Fruit fly (Drosophila melanogaster): ENCODE data around the gene CG14877.

Gene CG14877

dm6 chr3R:15922622-15923574 is 27.0 kb upstream of the CG14877 start (continued):
- TF ChIP-seq CG8924 (tag; optimal IDR thresholded peaks at IDR 0.05) (no peak), Awh (GFP tag; IDR thresholded peaks at IDR 0.05) (no peak), GATAe (GFP tag; conservative IDR thresholded peaks at IDR 0.05) (no peak), CG9215 (GFP tag; IDR thresholded peaks at IDR 0.05) (no peak), jigr1 (GFP tag; IDR thresholded peaks at IDR 0.05) (no peak), Blimp-1 (GFP tag; optimal IDR thresholded peaks at IDR 0.05) (no peak), hbn (GFP tag; IDR thresholded peaks at IDR 0.05; ENCODE audit: partially characterized antibody) (no peak), exex (tag; optimal IDR thresholded peaks at IDR 0.05) (no peak), org-1 (GFP tag; optimal IDR thresholded peaks at IDR 0.05) (no peak), emc (GFP tag; optimal IDR thresholded peaks at IDR 0.05) (no peak), gfzf (GFP tag; optimal IDR thresholded peaks at IDR 0.05) (no peak), phol (tag; optimal IDR thresholded peaks at IDR 0.05) (no peak), gcm2 (GFP tag; optimal IDR thresholded peaks at IDR 0.05) (no peak), corto (GFP tag; optimal IDR thresholded peaks at IDR 0.05) (no peak), crol (GFP tag; IDR thresholded peaks at IDR 0.05) (peak; percentile 89), cas (GFP tag; IDR thresholded peaks at IDR 0.05) (no peak), CG7271 (tag; optimal IDR thresholded peaks at IDR 0.05) (no peak), jumu (GFP tag; optimal IDR thresholded peaks at IDR 0.05) (no peak), CG4282 (GFP tag; optimal IDR thresholded peaks at IDR 0.05) (no peak)

- TF ChIP-seq zen (tag; optimal IDR thresholded peaks at IDR 0.05) = peak; percentile 71
- no peak for TF ChIP-seq CG12659 (GFP tag; optimal IDR thresholded peaks at IDR 0.05)
- TF ChIP-seq twi (tag; optimal IDR thresholded peaks at IDR 0.05) = peak; percentile 98
Measured at dm6 chr3R:15921747-15922146, 25.9 kb upstream of the CG14877 start.

dm6 chr3R:15920751-15921156 is 24.9 kb upstream of the CG14877 start, which contains the start of gene Fbxl7:
TSS of gene Fbxl7 (plus strand) at chr3R:15920898.
- no peak for TF ChIP-seq Spps (tag; optimal IDR thresholded peaks at IDR 0.05)
- peak; percentile 7 for TF ChIP-seq CG8944 (GFP tag; optimal IDR thresholded peaks at IDR 0.05)
- peak; percentile 62; the same call in 1 of the 3 replicates for TF ChIP-seq CG6791 (GFP tag; IDR thresholded peaks at IDR 0.05; ENCODE audit: partially characterized antibody)
- peak; percentile 17 for TF ChIP-seq lbe (GFP tag; optimal IDR thresholded peaks at IDR 0.05)
- peak; percentile 13 for TF ChIP-seq ac (GFP tag; optimal IDR thresholded peaks at IDR 0.05)
- no peak for TF ChIP-seq Dref (GFP tag; IDR thresholded peaks at IDR 0.05)
- TF ChIP-seq abd-A (tag; optimal IDR thresholded peaks at IDR 0.05) = peak; percentile 8
- peak; percentile 38 for TF ChIP-seq CG17829 (tag; optimal IDR thresholded peaks at IDR 0.05)
- TF ChIP-seq CG2712 (tag; optimal IDR thresholded peaks at IDR 0.05) = peak; percentile 4
- no peak for TF ChIP-seq pzg (GFP tag; optimal IDR thresholded peaks at IDR 0.05)
- no peak for TF ChIP-seq CG12219 (GFP tag; optimal IDR thresholded peaks at IDR 0.05)
- TF ChIP-seq Rfx (GFP tag; IDR thresholded peaks at IDR 0.05) = 0 out of 2 replicates have a peak, but pooled peaks have one; percentile 20
- TF ChIP-seq bbx (GFP tag; IDR thresholded peaks at IDR 0.05; ENCODE audit: partially characterized antibody) = peak; percentile 51
- TF ChIP-seq gcm (GFP tag; optimal IDR thresholded peaks at IDR 0.05) = peak; percentile 16
- TF ChIP-seq Dip3 (GFP tag; optimal IDR thresholded peaks at IDR 0.05) = no peak
- peak; percentile 86 for TF ChIP-seq onecut (GFP tag; IDR thresholded peaks at IDR 0.05)
- TF ChIP-seq sd (tag; optimal IDR thresholded peaks at IDR 0.05) = peak; percentile 67
- no peak for TF ChIP-seq gcm2 (GFP tag; optimal IDR thresholded peaks at IDR 0.05)
- peak; percentile 51; the same call in 1 of the 3 replicates for TF ChIP-seq gce (GFP tag; IDR thresholded peaks at IDR 0.05)
- 0 out of 2 replicates have a peak, but pooled peaks have one; percentile 27 for TF ChIP-seq Awh (GFP tag; IDR thresholded peaks at IDR 0.05)
- 0 out of 3 replicates have a peak, but pooled peaks have one; percentile 34 for TF ChIP-seq CG11695 (GFP tag; IDR thresholded peaks at IDR 0.05)
- TF ChIP-seq CG8478 (optimal IDR thresholded peaks at IDR 0.05) = peak; percentile 87
- TF ChIP-seq H2.0 (GFP tag; IDR thresholded peaks at IDR 0.05) = 0 out of 2 replicates have a peak, but pooled peaks have one; percentile 7
- peak; percentile 44 for TF ChIP-seq CG8089 (GFP tag; optimal IDR thresholded peaks at IDR 0.05)
- TF ChIP-seq ATbp (GFP tag; optimal IDR thresholded peaks at IDR 0.05) = no peak
- 0 out of 4 replicates have a peak, but pooled peaks have one; percentile 10 for TF ChIP-seq Gug (GFP tag; IDR thresholded peaks at IDR 0.05)
